Worm (Caenorhabditis elegans) whole organism, early embryonic: ENCODE results near the gene erp-44.3.

ENCODE experiments used
- B0310.2 ChIP-seq: sonication (generic microtip); optimal IDR thresholded peaks from 2 replicates; lab custom pipeline; 2016; ENCODE audit warnings: mild to moderate bottlenecking, missing genetic modification characterization, missing compliant biosample characterization
- F13C5.2 ChIP-seq: sonication (generic microtip); optimal IDR thresholded peaks from 2 replicates; lab custom pipeline; 2017; ENCODE audit warnings: mild to moderate bottlenecking, missing genetic modification characterization, inconsistent platforms, missing compliant biosample characterization
- aly-1 ChIP-seq: sonication (generic microtip); optimal IDR thresholded peaks from 2 replicates; lab custom pipeline; 2016; ENCODE audit warnings: missing genetic modification characterization, missing compliant biosample characterization
- ama-1 ChIP-seq: fragments of 150-350 bp; optimal IDR thresholded peaks from 2 replicates; lab custom pipeline; 2014
- ceh-13 ChIP-seq: fragments of 200-800 bp; sonication (Bioruptor generic); optimal IDR thresholded peaks from 2 replicates; lab custom pipeline; 2018; ENCODE audit warnings: mild to moderate bottlenecking, missing genetic modification characterization, missing compliant biosample characterization
- ceh-36 ChIP-seq: sonication (generic microtip); optimal IDR thresholded peaks from 2 replicates; lab custom pipeline; 2016; ENCODE audit warnings: missing genetic modification characterization, inconsistent platforms, missing compliant biosample characterization
- ets-7 ChIP-seq: sonication (generic microtip); optimal IDR thresholded peaks from 2 replicates; lab custom pipeline; 2016; ENCODE audit warnings: missing genotype, missing genetic modification characterization, missing compliant biosample characterization
- flt-1 ChIP-seq: fragments of 200-800 bp; sonication (Bioruptor generic); IDR thresholded peaks from 2 replicates; pipeline ENCODE4 v1.3.6; 2022; ENCODE audit warnings: missing genetic modification characterization, missing compliant biosample characterization
- hmbx-1 ChIP-seq: sonication (generic microtip); optimal IDR thresholded peaks from 2 replicates; lab custom pipeline; 2016; ENCODE audit warnings: mild to moderate bottlenecking, missing genetic modification characterization, missing compliant biosample characterization
- hmg-4 ChIP-seq: fragments of 200-800 bp; sonication (Bioruptor generic); optimal IDR thresholded peaks from 2 replicates; lab custom pipeline; 2018; ENCODE audit warnings: mild to moderate bottlenecking, missing genetic modification characterization, missing compliant biosample characterization
- hnd-1 ChIP-seq: sonication (generic microtip); optimal IDR thresholded peaks from 2 replicates; lab custom pipeline; 2016; ENCODE audit warnings: missing genetic modification characterization, missing compliant biosample characterization
- pes-1 ChIP-seq: fragments of 200-800 bp; sonication (Bioruptor generic); IDR thresholded peaks from 2 replicates; pipeline ENCODE4 v1.3.6; 2022; ENCODE audit warnings: missing genetic modification reagents, missing genetic modification characterization, missing compliant biosample characterization
- scrt-1 ChIP-seq: fragments of 200-800 bp; sonication (Bioruptor generic); IDR thresholded peaks from 2 replicates; pipeline ENCODE4 v1.3.6; 2022; ENCODE audit warnings: missing genetic modification characterization, missing compliant biosample characterization
- sea-1 ChIP-seq: fragments of 200-800 bp; sonication (Bioruptor generic); conservative IDR thresholded peaks from 2 replicates; pipeline ENCODE4 v1.3.6; 2022; ENCODE audit warnings: missing genetic modification characterization, missing compliant biosample characterization
- tbx-11 ChIP-seq: fragments of 200-800 bp; sonication (Bioruptor generic); IDR thresholded peaks from 2 replicates; pipeline ENCODE4 v1.3.6; 2022; ENCODE audit warnings: missing genetic modification characterization, missing compliant biosample characterization
- tbx-37 ChIP-seq: fragments of 200-800 bp; sonication (Bioruptor generic); conservative IDR thresholded peaks from 2 replicates; pipeline ENCODE4 v1.3.6; 2022; ENCODE audit warnings: missing genetic modification reagents, missing genetic modification characterization, missing compliant biosample characterization
- tra-4 ChIP-seq: sonication (generic microtip); optimal IDR thresholded peaks from 2 replicates; lab custom pipeline; 2017; ENCODE audit warnings: missing genetic modification characterization, missing compliant biosample characterization

The erp-44.3 gene

ce11 chrIV:8102231-8102630 lies 20.2 kb upstream of the erp-44.3 start, which contains the start of gene Y42H9AR.5:
Gene Y42H9AR.5 (plus strand): TSS chrIV:8102531.
- TF ChIP-seq sea-1 (GFP tag; lab: Robert Waterston, UW) (no peak), scrt-1 (GFP tag; lab: Robert Waterston, UW) (no peak), ets-7 (tag; lab: Kevin White, UChicago) (no peak), ama-1 (lab: Kevin White, UChicago) (no peak), tbx-11 (no peak), flt-1 (GFP tag; lab: Robert Waterston, UW) (no peak), tra-4 (no peak), ceh-36 (tag; lab: Kevin White, UChicago) (no peak), hnd-1 (tag; lab: Kevin White, UChicago) (no peak), aly-1 (tag; lab: Kevin White, UChicago) (no peak), hmbx-1 (tag; lab: Kevin White, UChicago) (no peak)

ce11 chrIV:8103196-8103595 lies 19.3 kb upstream of the erp-44.3 start:
- TF ChIP-seq sea-1 (GFP tag; lab: Robert Waterston, UW) = no peak
- no peak for TF ChIP-seq F13C5.2
- TF ChIP-seq flt-1 (GFP tag; lab: Robert Waterston, UW) = no peak
- no peak for TF ChIP-seq pes-1 (GFP tag; lab: Robert Waterston, UW)
- TF ChIP-seq hmbx-1 (tag; lab: Kevin White, UChicago) = no peak
- TF ChIP-seq tbx-11 = no peak
- TF ChIP-seq aly-1 (tag; lab: Kevin White, UChicago) = no peak
- TF ChIP-seq ceh-13 (GFP tag; lab: Kevin White, UChicago) = no peak
- no peak for TF ChIP-seq ets-7 (tag; lab: Kevin White, UChicago)
- no peak for TF ChIP-seq ceh-36 (tag; lab: Kevin White, UChicago)
- TF ChIP-seq hmg-4 (GFP tag; lab: Kevin White, UChicago) = no peak
- no peak for TF ChIP-seq hnd-1 (tag; lab: Kevin White, UChicago)
- TF ChIP-seq tra-4 = no peak
- no peak for TF ChIP-seq scrt-1 (GFP tag; lab: Robert Waterston, UW)

ce11 chrIV:8105083-8105482 lies 17.4 kb upstream of the erp-44.3 start:
- no peak for TF ChIP-seq hmbx-1 (tag; lab: Kevin White, UChicago)
- TF ChIP-seq tbx-11 = no peak
- TF ChIP-seq tbx-37 = no peak
- TF ChIP-seq aly-1 (tag; lab: Kevin White, UChicago) = no peak
- no peak for TF ChIP-seq scrt-1 (GFP tag; lab: Robert Waterston, UW)
- TF ChIP-seq hmg-4 (GFP tag; lab: Kevin White, UChicago) = no peak
- TF ChIP-seq ceh-36 (tag; lab: Kevin White, UChicago) = no peak
- TF ChIP-seq hnd-1 (tag; lab: Kevin White, UChicago) = no peak
- TF ChIP-seq tra-4 = no peak

- no peak for TF ChIP-seq pes-1 (GFP tag; lab: Robert Waterston, UW)
- TF ChIP-seq tra-4 = no peak
- no peak for TF ChIP-seq sea-1 (GFP tag; lab: Robert Waterston, UW)
Observed at ce11 chrIV:8107502-8107901, 14.9 kb upstream of the erp-44.3 start, which contains the start of gene rabs-5. Gene rabs-5 (minus strand): TSS chrIV:8107602.

- no peak for TF ChIP-seq pes-1 (GFP tag; lab: Robert Waterston, UW)
- peak; percentile 27 for TF ChIP-seq F13C5.2
Observed at ce11 chrIV:8112187-8112586, 10.3 kb upstream of the erp-44.3 start, which contains the start of gene Y42H9AR.4. Gene Y42H9AR.4 (minus strand): TSS chrIV:8112218.

- TF ChIP-seq hmbx-1 (tag; lab: Kevin White, UChicago) = no peak
- TF ChIP-seq aly-1 (tag; lab: Kevin White, UChicago) = no peak
- TF ChIP-seq sea-1 (GFP tag; lab: Robert Waterston, UW) = no peak
- no peak for TF ChIP-seq hnd-1 (tag; lab: Kevin White, UChicago)
- TF ChIP-seq ceh-36 (tag; lab: Kevin White, UChicago) = no peak
- no peak for TF ChIP-seq tra-4
- no peak for TF ChIP-seq F13C5.2
- TF ChIP-seq ama-1 (lab: Kevin White, UChicago) = no peak
- TF ChIP-seq hmg-4 (GFP tag; lab: Kevin White, UChicago) = no peak
- no peak for TF ChIP-seq ets-7 (tag; lab: Kevin White, UChicago)
- no peak for TF ChIP-seq pes-1 (GFP tag; lab: Robert Waterston, UW)
- no peak for TF ChIP-seq ceh-13 (GFP tag; lab: Kevin White, UChicago)
- TF ChIP-seq tbx-37 = no peak
- TF ChIP-seq scrt-1 (GFP tag; lab: Robert Waterston, UW) = no peak
- no peak for TF ChIP-seq B0310.2 (tag; lab: Kevin White, UChicago)
- no peak for TF ChIP-seq tbx-11
- no peak for TF ChIP-seq flt-1 (GFP tag; lab: Robert Waterston, UW)
Observed at ce11 chrIV:8112646-8113045, 9.8 kb upstream of the erp-44.3 start.

ce11 chrIV:8113161-8113560 lies 9.3 kb upstream of the erp-44.3 start, which contains the start of gene Y42H9AR.1:
Gene Y42H9AR.1 (plus strand): TSS chrIV:8113393.
- TF ChIP-seq F13C5.2 (peak; percentile 3), pes-1 (GFP tag; lab: Robert Waterston, UW) (no peak)

- TF ChIP-seq ets-7 (tag; lab: Kevin White, UChicago) (no peak), ama-1 (lab: Kevin White, UChicago) (no peak), F13C5.2 (no peak), aly-1 (tag; lab: Kevin White, UChicago) (no peak), hmg-4 (GFP tag; lab: Kevin White, UChicago) (no peak), hmbx-1 (tag; lab: Kevin White, UChicago) (no peak), flt-1 (GFP tag; lab: Robert Waterston, UW) (no peak), tbx-11 (no peak), tra-4 (no peak), tbx-37 (no peak)
Observed at ce11 chrIV:8114535-8114934, 7.9 kb upstream of the erp-44.3 start.
